Fruit fly (Drosophila melanogaster) whole organism, embryonic: Measurements from ENCODE around the gene egh.

Experiments used
- Atf-2 ChIP-seq: fragments of 200-800 bp; sonication (Bioruptor generic); optimal IDR thresholded peaks from 2 replicates; lab custom pipeline; 2016; ENCODE audit warnings: missing biosample characterization, missing genetic modification characterization
- B-H2 ChIP-seq: fragments of 200-800 bp; sonication (Bioruptor generic); optimal IDR thresholded peaks from 2 replicates; lab custom pipeline; 2018; ENCODE audit warnings: missing biosample characterization, mild to moderate bottlenecking, missing genetic modification characterization
- BEAF-32 ChIP-seq: fragments of 200-800 bp; sonication (Bioruptor generic); optimal IDR thresholded peaks from 3 replicates; lab custom pipeline; 2017; ENCODE audit warnings: missing biosample characterization, missing genetic modification characterization, mild to moderate bottlenecking, moderate library complexity, missing genetic modification reagents
- CG11085 ChIP-seq: fragments of 200-800 bp; sonication (Bioruptor generic); IDR thresholded peaks from 2 replicates; pipeline ENCODE4 v1.3.6; 2022; ENCODE audit warnings: missing biosample characterization, missing genetic modification characterization
- CG11456 ChIP-seq: fragments of 200-800 bp; sonication (Bioruptor generic); IDR thresholded peaks from 3 replicates; pipeline ENCODE4 v1.3.6; 2022; ENCODE audit warnings: missing biosample characterization, missing genetic modification characterization
- CG13424 ChIP-seq: fragments of 200-800 bp; sonication (Bioruptor generic); optimal IDR thresholded peaks from 2 replicates; lab custom pipeline; 2019; ENCODE audit warnings: missing biosample characterization, mild to moderate bottlenecking, missing genetic modification characterization, moderate library complexity
- CG1647 ChIP-seq: fragments of 200-800 bp; sonication (Bioruptor generic); optimal IDR thresholded peaks from 3 replicates; lab custom pipeline; 2016; ENCODE audit warnings: missing biosample characterization, missing genetic modification characterization
- CG17328 ChIP-seq: fragments of 200-800 bp; sonication (Bioruptor generic); IDR thresholded peaks from 2 replicates; pipeline ENCODE4 v1.3.6; 2022; ENCODE audit warnings: missing biosample characterization, missing genetic modification characterization
- CG32767 ChIP-seq: fragments of 200-800 bp; sonication (Bioruptor generic); IDR thresholded peaks from 2 replicates; pipeline ENCODE4 v1.3.6; 2022; ENCODE audit warnings: missing biosample characterization, missing genetic modification characterization
- CG34422 ChIP-seq: fragments of 200-800 bp; sonication (Bioruptor generic); IDR thresholded peaks from 3 replicates; pipeline ENCODE4 v1.3.6; 2022; ENCODE audit warnings: missing biosample characterization, missing genetic modification characterization
- CG3726 ChIP-seq: fragments of 200-800 bp; sonication (Bioruptor generic); IDR thresholded peaks from 3 replicates; pipeline ENCODE4, ENCODE4 v1.3.6; 2022; ENCODE audit warnings: missing biosample characterization, missing genetic modification characterization
- CG3838 ChIP-seq: fragments of 200-800 bp; sonication (Bioruptor generic); optimal IDR thresholded peaks from 3 replicates; lab custom pipeline; 2016; ENCODE audit warnings: missing biosample characterization, missing genetic modification characterization
- CG6791 ChIP-seq: fragments of 200-800 bp; sonication (Bioruptor generic); IDR thresholded peaks from 3 replicates; pipeline ENCODE4 v1.3.6; 2022; ENCODE audit warnings: missing biosample characterization, missing genetic modification characterization; ENCODE audit not compliant: partially characterized antibody
- CG7928 ChIP-seq: fragments of 200-800 bp; sonication (Bioruptor generic); optimal IDR thresholded peaks from 2 replicates; lab custom pipeline; 2017; ENCODE audit warnings: missing biosample characterization, mild to moderate bottlenecking, missing genetic modification characterization
- CG8290 ChIP-seq, 3 experiments: fragments of 200-800 bp; sonication (Bioruptor generic); optimal IDR thresholded peaks; 2 replicates each; lab custom pipeline; 2016 to 2019; ENCODE audit warnings: missing biosample characterization in 3 of 3, missing genetic modification characterization in 3 of 3, mild to moderate bottlenecking in 2 of 3, moderate library complexity in 1 of 3
- CG8359 ChIP-seq: fragments of 200-800 bp; sonication (Bioruptor generic); optimal IDR thresholded peaks from 2 replicates; lab custom pipeline; 2017; ENCODE audit warnings: missing biosample characterization, mild to moderate bottlenecking, missing genetic modification characterization, borderline replicate concordance
- CG9727 ChIP-seq: fragments of 200-800 bp; sonication (Bioruptor generic); optimal IDR thresholded peaks from 3 replicates; lab custom pipeline; 2017; ENCODE audit warnings: missing biosample characterization, mild to moderate bottlenecking, missing genetic modification characterization
- CG9797 ChIP-seq: fragments of 200-800 bp; sonication (Bioruptor generic); optimal IDR thresholded peaks from 3 replicates; lab custom pipeline; 2018; ENCODE audit warnings: missing biosample characterization, mild to moderate bottlenecking, missing genetic modification characterization
- CHES-1-like ChIP-seq: fragments of 200-800 bp; sonication (Bioruptor generic); optimal IDR thresholded peaks from 2 replicates; lab custom pipeline; 2016; ENCODE audit warnings: missing biosample characterization, missing genetic modification characterization
- CoRest ChIP-seq: fragments of 200-800 bp; sonication (Bioruptor generic); optimal IDR thresholded peaks from 3 replicates; lab custom pipeline; 2018; ENCODE audit warnings: missing biosample characterization, mild to moderate bottlenecking, missing genetic modification characterization, moderate library complexity
- Dip2 ChIP-seq: fragments of 200-800 bp; sonication (Bioruptor generic); IDR thresholded peaks from 2 replicates; pipeline ENCODE4 v1.3.6; 2022; ENCODE audit warnings: missing biosample characterization, missing genetic modification characterization
- Dp ChIP-seq: fragments of 200-800 bp; sonication (Bioruptor generic); optimal IDR thresholded peaks from 2 replicates; lab custom pipeline; 2018; ENCODE audit warnings: missing biosample characterization, mild to moderate bottlenecking, missing genetic modification characterization, moderate library complexity
- Fer2 ChIP-seq: fragments of 200-800 bp; sonication (Bioruptor generic); optimal IDR thresholded peaks from 2 replicates; lab custom pipeline; 2018; ENCODE audit warnings: missing biosample characterization, mild to moderate bottlenecking, missing genetic modification characterization, moderate library complexity
- Gsc ChIP-seq: fragments of 200-800 bp; sonication (Bioruptor generic); IDR thresholded peaks from 2 replicates; pipeline ENCODE4 v1.3.6; 2022; ENCODE audit warnings: missing biosample characterization, missing genetic modification characterization
- HLH54F ChIP-seq: fragments of 200-800 bp; sonication (Bioruptor generic); optimal IDR thresholded peaks from 3 replicates; lab custom pipeline; 2016; ENCODE audit warnings: missing biosample characterization, missing genetic modification characterization
- Hr51 ChIP-seq, 2 experiments: fragments of 200-800 bp; sonication (Bioruptor generic); optimal IDR thresholded peaks; 2 replicates in 1 of 2; 3 replicates in 1 of 2; lab custom pipeline; 2016 to 2018; ENCODE audit warnings: missing biosample characterization in 2 of 2, missing genetic modification characterization in 2 of 2, mild to moderate bottlenecking in 1 of 2, moderate library complexity in 1 of 2
- Lhr ChIP-seq: fragments of 200-800 bp; sonication (Bioruptor generic); optimal IDR thresholded peaks from 3 replicates; lab custom pipeline; 2017; ENCODE audit warnings: mild to moderate bottlenecking, missing biosample characterization, missing genetic modification reagents, missing genetic modification characterization
- MBD-R2 ChIP-seq: fragments of 200-800 bp; sonication (Bioruptor generic); IDR thresholded peaks from 2 replicates; pipeline ENCODE4 v1.3.6; 2022; ENCODE audit warnings: missing biosample characterization, missing genetic modification characterization
- Mad ChIP-seq: fragments of 200-800 bp; sonication (Bioruptor generic); optimal IDR thresholded peaks from 2 replicates; lab custom pipeline; 2016; ENCODE audit warnings: missing biosample characterization, missing genetic modification characterization
- NC2α ChIP-seq: fragments of 200-800 bp; sonication (Bioruptor generic); optimal IDR thresholded peaks from 2 replicates; lab custom pipeline; 2016; ENCODE audit warnings: missing biosample characterization, missing genetic modification characterization
- YL-1 ChIP-seq: fragments of 200-800 bp; sonication (Bioruptor generic); optimal IDR thresholded peaks from 3 replicates; lab custom pipeline; 2017; ENCODE audit warnings: missing biosample characterization, mild to moderate bottlenecking, missing genetic modification characterization
- br ChIP-seq: fragments of >200 bp; optimal IDR thresholded peaks from 2 replicates; lab custom pipeline; 2017
- corto ChIP-seq: fragments of 200-800 bp; sonication (Bioruptor generic); optimal IDR thresholded peaks from 2 replicates; lab custom pipeline; 2016; ENCODE audit warnings: missing biosample characterization, mild to moderate bottlenecking, missing genetic modification characterization, moderate library complexity
- esg ChIP-seq: fragments of 200-800 bp; sonication (Bioruptor generic); conservative IDR thresholded peaks from 2 replicates; pipeline ENCODE4 v1.3.6; 2022; ENCODE audit warnings: missing biosample characterization, missing genetic modification characterization
- eyg ChIP-seq: fragments of 200-800 bp; sonication (Bioruptor generic); optimal IDR thresholded peaks from 3 replicates; lab custom pipeline; 2016; ENCODE audit warnings: missing biosample characterization, missing genetic modification characterization
- gfzf ChIP-seq: fragments of 200-800 bp; sonication (Bioruptor generic); optimal IDR thresholded peaks from 2 replicates; lab custom pipeline; 2016; ENCODE audit warnings: missing biosample characterization, mild to moderate bottlenecking, missing genetic modification characterization, moderate library complexity
- gsb-n ChIP-seq: fragments of 200-800 bp; sonication (Bioruptor generic); optimal IDR thresholded peaks from 3 replicates; lab custom pipeline; 2018; ENCODE audit warnings: missing biosample characterization, mild to moderate bottlenecking, missing genetic modification characterization
- ken ChIP-seq: fragments of 200-800 bp; sonication (Bioruptor generic); IDR thresholded peaks from 3 replicates; pipeline ENCODE4 v1.3.6; 2022; ENCODE audit warnings: missing biosample characterization, missing genetic modification characterization
- lab ChIP-seq: fragments of 200-800 bp; sonication (Bioruptor generic); optimal IDR thresholded peaks from 3 replicates; lab custom pipeline; 2017; ENCODE audit warnings: missing biosample characterization, missing genetic modification characterization, mild to moderate bottlenecking, moderate library complexity, missing genetic modification reagents
- lov ChIP-seq, 2 experiments: fragments of 200-800 bp in 1 of 2; fragments of >200 bp in 1 of 2; sonication (Bioruptor generic) in 1 of 2; IDR thresholded peaks in 1 of 2; optimal IDR thresholded peaks in 1 of 2; 2 replicates in 1 of 2; 3 replicates in 1 of 2; pipeline versions ENCODE4 v1.3.6 to Lab custom; 2017 to 2022; ENCODE audit warnings: missing biosample characterization in 1 of 2, missing genetic modification characterization in 1 of 2
- mirr ChIP-seq: fragments of 200-800 bp; sonication (Bioruptor generic); optimal IDR thresholded peaks from 3 replicates; lab custom pipeline; 2018; ENCODE audit warnings: missing biosample characterization, mild to moderate bottlenecking, missing genetic modification characterization
- pzg ChIP-seq: fragments of 200-800 bp; sonication (Bioruptor generic); optimal IDR thresholded peaks from 3 replicates; lab custom pipeline; 2018; ENCODE audit warnings: missing biosample characterization, mild to moderate bottlenecking, missing genetic modification characterization, moderate library complexity
- ro ChIP-seq: fragments of 200-800 bp; sonication (Bioruptor generic); IDR thresholded peaks from 2 replicates; pipeline ENCODE4 v1.3.6; 2022; ENCODE audit warnings: missing biosample characterization, missing genetic modification characterization
- sob ChIP-seq: fragments of 200-800 bp; sonication (Bioruptor generic); IDR thresholded peaks from 2 replicates; pipeline ENCODE4 v1.3.6; 2022; ENCODE audit warnings: missing biosample characterization, missing genetic modification characterization
- tna ChIP-seq: fragments of 200-800 bp; sonication (Bioruptor generic); IDR thresholded peaks from 2 replicates; pipeline ENCODE4 v1.3.6; 2022; ENCODE audit warnings: missing biosample characterization, missing genetic modification characterization; ENCODE audit not compliant: partially characterized antibody
- toy ChIP-seq: fragments of 200-800 bp; sonication (Bioruptor generic); IDR thresholded peaks from 2 replicates; pipeline ENCODE4 v1.3.6; 2022; ENCODE audit warnings: missing biosample characterization, missing genetic modification characterization
- vnd ChIP-seq: fragments of 200-800 bp; sonication (Bioruptor generic); IDR thresholded peaks from 3 replicates; pipeline ENCODE4 v1.3.6; 2022; ENCODE audit warnings: missing biosample characterization, missing genetic modification characterization; ENCODE audit not compliant: partially characterized antibody
- wek ChIP-seq: fragments of 200-800 bp; sonication (Bioruptor generic); optimal IDR thresholded peaks from 3 replicates; lab custom pipeline; 2018; ENCODE audit warnings: missing biosample characterization, mild to moderate bottlenecking, missing genetic modification characterization, moderate library complexity

Gene egh

dm6 chrX:2617417-2617816, 29.1 kb downstream of the egh start:
- TF ChIP-seq pzg (GFP tag; lab: Kevin White, UChicago) (peak; percentile 68), BEAF-32 (GFP tag; lab: Kevin White, UChicago) (peak; percentile 5), gfzf (peak; percentile 70), CG3838 (GFP tag; lab: Kevin White, UChicago) (no peak), Hr51 (GFP tag; optimal IDR thresholded peaks at IDR 0.05; lab: Kevin White, UChicago) (no peak), Dp (GFP tag; lab: Kevin White, UChicago) (peak; percentile 77), CG9797 (GFP tag; lab: Kevin White, UChicago) (peak; percentile 32), Lhr (GFP tag; lab: Kevin White, UChicago) (peak; percentile 49), ro (no peak)

dm6 chrX:2619651-2620050, 31.3 kb downstream of the egh start, which contains the start of the genes Tsp3A and Seipin:
Gene Tsp3A (minus strand): TSS chrX:2619738.
Gene Seipin (plus strand): TSS chrX:2619799.
- TF ChIP-seq CG3726 (GFP tag; lab: Robert Waterston, UW) (peak; percentile 74; the same call in 2 of the 3 replicates), CG17328 (GFP tag; lab: Robert Waterston, UW) (peak; percentile 83), CHES-1-like (GFP tag; lab: Kevin White, UChicago) (peak; percentile 82), CG11456 (GFP tag; lab: Robert Waterston, UW) (peak; percentile 94), Dip2 (no peak), vnd (GFP tag; lab: Robert Waterston, UW) (no peak), lab (GFP tag; lab: Kevin White, UChicago) (peak; percentile 97), B-H2 (GFP tag; lab: Kevin White, UChicago) (peak; percentile 44), mirr (GFP tag; lab: Kevin White, UChicago) (peak; percentile 92), CG34422 (GFP tag; lab: Robert Waterston, UW) (peak; percentile 94), CG7928 (GFP tag; lab: Kevin White, UChicago) (peak; percentile 55), Gsc (peak; percentile 51), lov (optimal IDR thresholded peaks at IDR 0.05; lab: Kevin White, UChicago) (no peak), lov (GFP tag; IDR thresholded peaks at IDR 0.05; lab: Robert Waterston, UW) (peak; percentile 79; the same call in 1 of the 3 replicates), MBD-R2 (GFP tag; lab: Robert Waterston, UW) (peak; percentile 94), toy (GFP tag; lab: Robert Waterston, UW) (peak; percentile 64; the same call in 1 of the 2 replicates), sob (GFP tag; lab: Robert Waterston, UW) (peak; percentile 89), Mad (GFP tag; lab: Kevin White, UChicago) (peak; percentile 78), CG6791 (GFP tag; lab: Robert Waterston, UW) (peak; percentile 58; the same call in 2 of the 3 replicates), HLH54F (GFP tag; lab: Kevin White, UChicago) (peak; percentile 82), esg (GFP tag; lab: Robert Waterston, UW) (peak; percentile 75), ken (GFP tag; lab: Robert Waterston, UW) (peak; percentile 82; the same call in 2 of the 3 replicates), br (no peak), CG8359 (GFP tag; lab: Kevin White, UChicago) (peak; percentile 31), wek (GFP tag; lab: Kevin White, UChicago) (peak; percentile 64), eyg (peak; percentile 86), CG11085 (GFP tag; lab: Robert Waterston, UW) (peak; percentile 62; the same call in 1 of the 2 replicates), Atf-2 (GFP tag; lab: Kevin White, UChicago) (peak; percentile 64), CG1647 (GFP tag; lab: Kevin White, UChicago) (peak; percentile 75), CG9727 (peak; percentile 80), CG32767 (peak; percentile 78), YL-1 (peak; percentile 25), CoRest (tag; lab: Kevin White, UChicago) (peak; percentile 82), NC2α (GFP tag; lab: Kevin White, UChicago) (no peak), CG13424 (tag; lab: Kevin White, UChicago) (peak; percentile 81), corto (GFP tag; lab: Kevin White, UChicago) (no peak), tna (GFP tag; lab: Robert Waterston, UW) (peak; percentile 27; the same call in 1 of the 2 replicates), gsb-n (tag; lab: Kevin White, UChicago) (no peak), Fer2 (peak; percentile 65), CG8290 (GFP tag; optimal IDR thresholded peaks at IDR 0.05; lab: Kevin White, UChicago) (peak; percentile 35), CG8290 (tag; optimal IDR thresholded peaks at IDR 0.05; lab: Kevin White, UChicago) (peak in 1 of 2 experiments; percentile 98)
